Fruit fly (Drosophila melanogaster) whole organism, prepupa: ENCODE results near the gene CG4375.
A peak's percentile ranks its signal among the peaks of the same experiment; 100 is the strongest.

ENCODE experiments used
- CG10631 ChIP-seq: fragments of 200-800 bp; sonication (Bioruptor generic); optimal IDR thresholded peaks from 2 replicates; lab custom pipeline; 2016; ENCODE audit warnings: missing biosample characterization, missing genetic modification characterization
- CG11762 ChIP-seq: fragments of 200-800 bp; sonication (Bioruptor generic); optimal IDR thresholded peaks from 3 replicates; lab custom pipeline; 2016; ENCODE audit warnings: missing biosample characterization, missing genetic modification characterization; ENCODE audit not compliant: insufficient read depth
- CG11902 ChIP-seq: fragments of 200-800 bp; sonication (Bioruptor generic); optimal IDR thresholded peaks from 3 replicates; lab custom pipeline; 2016; ENCODE audit warnings: missing biosample characterization, missing genetic modification characterization
- CG15336 ChIP-seq: fragments of 200-800 bp; sonication (Bioruptor generic); IDR thresholded peaks from 2 replicates; pipeline ENCODE4 v1.3.6; 2022; ENCODE audit warnings: missing biosample characterization, missing genetic modification characterization
- CG1621 ChIP-seq: fragments of 200-800 bp; sonication (Bioruptor generic); optimal IDR thresholded peaks from 3 replicates; lab custom pipeline; 2018; ENCODE audit warnings: missing biosample characterization, mild to moderate bottlenecking, missing genetic modification characterization
- CG16779 ChIP-seq: fragments of 200-800 bp; sonication (Bioruptor generic); optimal IDR thresholded peaks from 3 replicates; lab custom pipeline; 2017; ENCODE audit warnings: missing biosample characterization, mild to moderate bottlenecking, missing genetic modification characterization
- CG31627 ChIP-seq: fragments of 200-800 bp; sonication (Bioruptor generic); optimal IDR thresholded peaks from 3 replicates; lab custom pipeline; 2016; ENCODE audit warnings: missing biosample characterization, missing genetic modification characterization
- CG32006 ChIP-seq: fragments of 200-800 bp; sonication (Bioruptor generic); optimal IDR thresholded peaks from 3 replicates; lab custom pipeline; 2017; ENCODE audit warnings: missing biosample characterization, mild to moderate bottlenecking, missing genetic modification characterization
- CG34406 ChIP-seq: fragments of 200-800 bp; sonication (Bioruptor generic); optimal IDR thresholded peaks from 3 replicates; lab custom pipeline; 2016; ENCODE audit warnings: missing biosample characterization, missing genetic modification characterization
- CG3919 ChIP-seq: fragments of 200-800 bp; sonication (Bioruptor generic); optimal IDR thresholded peaks from 3 replicates; lab custom pipeline; 2016; ENCODE audit warnings: missing biosample characterization, missing genetic modification characterization
- CG4318 ChIP-seq: fragments of 200-800 bp; sonication (Bioruptor generic); optimal IDR thresholded peaks from 3 replicates; lab custom pipeline; 2017; ENCODE audit warnings: missing biosample characterization, mild to moderate bottlenecking, missing genetic modification characterization
- CG6163 ChIP-seq: fragments of 200-800 bp; sonication (Bioruptor generic); IDR thresholded peaks from 3 replicates; pipeline ENCODE4 v1.3.6; 2022; ENCODE audit warnings: missing biosample characterization, missing genetic modification characterization
- CG6276 ChIP-seq: fragments of 200-800 bp; sonication (Bioruptor generic); optimal IDR thresholded peaks from 2 replicates; lab custom pipeline; 2017; ENCODE audit warnings: missing biosample characterization, mild to moderate bottlenecking, missing genetic modification characterization
- CG6792 ChIP-seq: fragments of 200-800 bp; sonication (Bioruptor generic); optimal IDR thresholded peaks from 3 replicates; lab custom pipeline; 2016; ENCODE audit warnings: missing biosample characterization, missing genetic modification characterization
- CG6808 ChIP-seq: fragments of 200-800 bp; sonication (Bioruptor generic); optimal IDR thresholded peaks from 3 replicates; lab custom pipeline; 2017; ENCODE audit warnings: missing biosample characterization, missing genetic modification characterization, mild to moderate bottlenecking, moderate library complexity, missing genetic modification reagents
- CG6854 ChIP-seq: fragments of 200-800 bp; sonication (Bioruptor generic); optimal IDR thresholded peaks from 2 replicates; lab custom pipeline; 2017; ENCODE audit warnings: missing biosample characterization, mild to moderate bottlenecking, missing genetic modification characterization
- CG7368 ChIP-seq: fragments of 200-800 bp; sonication (Bioruptor generic); optimal IDR thresholded peaks from 3 replicates; lab custom pipeline; 2016; ENCODE audit warnings: missing biosample characterization, missing genetic modification characterization
- CG8319 ChIP-seq: fragments of 200-800 bp; sonication (Bioruptor generic); optimal IDR thresholded peaks from 3 replicates; lab custom pipeline; 2016; ENCODE audit warnings: missing biosample characterization, missing genetic modification characterization
- CG8632 ChIP-seq: fragments of 200-800 bp; sonication (Bioruptor generic); optimal IDR thresholded peaks from 3 replicates; lab custom pipeline; 2016; ENCODE audit warnings: missing biosample characterization, missing genetic modification characterization
- Eip75B ChIP-seq: fragments of 200-800 bp; sonication (Bioruptor generic); optimal IDR thresholded peaks from 3 replicates; lab custom pipeline; 2016; ENCODE audit warnings: missing biosample characterization, missing genetic modification characterization
- Eip78C ChIP-seq: fragments of 200-800 bp; sonication (Bioruptor generic); peaks from one replicate; lab custom pipeline; 2016; ENCODE audit warnings: missing biosample characterization, missing genetic modification characterization
- Eip93F ChIP-seq: fragments of 200-800 bp; sonication (Bioruptor generic); optimal IDR thresholded peaks from 2 replicates; lab custom pipeline; 2016; ENCODE audit warnings: missing biosample characterization, mild to moderate bottlenecking, missing genetic modification characterization
- Ets21C ChIP-seq: fragments of 200-800 bp; sonication (Bioruptor generic); optimal IDR thresholded peaks from 3 replicates; lab custom pipeline; 2016; ENCODE audit warnings: missing biosample characterization, missing genetic modification characterization
- Hr39 ChIP-seq: fragments of 200-800 bp; sonication (Bioruptor generic); optimal IDR thresholded peaks from 2 replicates; lab custom pipeline; 2016; ENCODE audit warnings: missing biosample characterization, missing genetic modification characterization
- Hr4 ChIP-seq: fragments of 200-800 bp; sonication (Bioruptor generic); optimal IDR thresholded peaks from 3 replicates; lab custom pipeline; 2016; ENCODE audit warnings: missing biosample characterization, missing genetic modification characterization
- Lpt ChIP-seq: fragments of 200-800 bp; sonication (Bioruptor generic); optimal IDR thresholded peaks from 3 replicates; lab custom pipeline; 2016; ENCODE audit warnings: missing biosample characterization, missing genetic modification characterization
- OdsH ChIP-seq: fragments of 200-800 bp; sonication (Bioruptor generic); optimal IDR thresholded peaks from 3 replicates; lab custom pipeline; 2016; ENCODE audit warnings: missing biosample characterization, missing genetic modification characterization
- Smox ChIP-seq: fragments of 200-800 bp; sonication (Bioruptor generic); optimal IDR thresholded peaks from 3 replicates; lab custom pipeline; 2016; ENCODE audit warnings: missing biosample characterization, missing genetic modification characterization
- Sox15 ChIP-seq: fragments of 200-800 bp; sonication (Bioruptor generic); optimal IDR thresholded peaks from 3 replicates; lab custom pipeline; 2016; ENCODE audit warnings: missing biosample characterization, missing genetic modification characterization
- achi ChIP-seq: fragments of 200-800 bp; sonication (Bioruptor generic); optimal IDR thresholded peaks from 3 replicates; lab custom pipeline; 2016; ENCODE audit warnings: missing biosample characterization, missing genetic modification characterization
- acj6 ChIP-seq: fragments of 200-800 bp; sonication (Bioruptor generic); optimal IDR thresholded peaks from 3 replicates; lab custom pipeline; 2016; ENCODE audit warnings: missing biosample characterization, missing genetic modification characterization
- cyc ChIP-seq: fragments of 200-800 bp; sonication (Bioruptor generic); optimal IDR thresholded peaks from 3 replicates; lab custom pipeline; 2016; ENCODE audit warnings: missing biosample characterization, missing genetic modification characterization
- dac ChIP-seq: fragments of 200-800 bp; sonication (Bioruptor generic); optimal IDR thresholded peaks from 2 replicates; lab custom pipeline; 2017; ENCODE audit warnings: missing biosample characterization, mild to moderate bottlenecking, missing genetic modification characterization
- eg ChIP-seq: fragments of 200-800 bp; sonication (Bioruptor generic); IDR thresholded peaks from 3 replicates; pipeline ENCODE4 v1.3.6; 2022; ENCODE audit warnings: missing biosample characterization, missing genetic modification characterization
- fd59A ChIP-seq: fragments of 200-800 bp; sonication (Bioruptor generic); optimal IDR thresholded peaks from 2 replicates; lab custom pipeline; 2017; ENCODE audit warnings: missing biosample characterization, mild to moderate bottlenecking, missing genetic modification characterization, missing genetic modification reagents
- fkh ChIP-seq: fragments of 200-800 bp; sonication (Bioruptor generic); optimal IDR thresholded peaks from 3 replicates; lab custom pipeline; 2017; ENCODE audit warnings: missing biosample characterization, mild to moderate bottlenecking, missing genetic modification characterization, moderate library complexity
- net ChIP-seq: fragments of 200-800 bp; sonication (Bioruptor generic); optimal IDR thresholded peaks from 3 replicates; lab custom pipeline; 2016; ENCODE audit warnings: missing biosample characterization, missing genetic modification characterization
- pdm3 ChIP-seq: fragments of 200-800 bp; sonication (Bioruptor generic); optimal IDR thresholded peaks from 3 replicates; lab custom pipeline; 2016; ENCODE audit warnings: missing biosample characterization, missing genetic modification characterization
- salr ChIP-seq, 2 experiments: fragments of 200-800 bp; sonication (Bioruptor generic); optimal IDR thresholded peaks; 3 replicates each; lab custom pipeline; 2016 to 2018; ENCODE audit warnings: missing biosample characterization in 2 of 2, missing genetic modification characterization in 2 of 2, mild to moderate bottlenecking in 1 of 2
- svp ChIP-seq: fragments of 200-800 bp; sonication (Bioruptor generic); peaks from one replicate; lab custom pipeline; 2016; ENCODE audit warnings: missing biosample characterization, missing genetic modification characterization
- topi ChIP-seq: fragments of 200-800 bp; sonication (Bioruptor generic); optimal IDR thresholded peaks from 3 replicates; lab custom pipeline; 2016; ENCODE audit warnings: missing biosample characterization, missing genetic modification characterization
- vri ChIP-seq: fragments of 200-800 bp; sonication (Bioruptor generic); optimal IDR thresholded peaks from 3 replicates; lab custom pipeline; 2016; ENCODE audit warnings: missing biosample characterization, mild to moderate bottlenecking, missing genetic modification characterization

CG4375 gene

dm6 chr2L:1065038-1065437 is 38.3 kb upstream of the CG4375 start (continued):
- TF ChIP-seq CG31627 (peak; percentile 87), Eip93F (GFP tag; lab: Kevin White, UChicago) (peak; percentile 37), CG4318 (GFP tag; lab: Kevin White, UChicago) (peak; percentile 25), CG11762 (GFP tag; lab: Kevin White, UChicago) (peak; percentile 19), CG15336 (GFP tag; lab: Robert Waterston, UW) (peak; percentile 45), Eip75B (GFP tag; lab: Kevin White, UChicago) (peak; percentile 72), vri (peak; percentile 75), Sox15 (GFP tag; lab: Kevin White, UChicago) (peak; percentile 62), CG6792 (GFP tag; lab: Kevin White, UChicago) (peak; percentile 71), CG6854 (GFP tag; lab: Kevin White, UChicago) (peak; percentile 73), Smox (GFP tag; lab: Kevin White, UChicago) (peak; percentile 83), CG7368 (GFP tag; lab: Kevin White, UChicago) (peak; percentile 75), CG1621 (peak; percentile 85), Lpt (GFP tag; lab: Kevin White, UChicago) (peak; percentile 52), CG6163 (GFP tag; lab: Robert Waterston, UW) (peak; percentile 89), CG11902 (GFP tag; lab: Kevin White, UChicago) (peak; percentile 52), achi (peak; percentile 72), net (GFP tag; lab: Kevin White, UChicago) (peak; percentile 67), eg (peak; percentile 75), Hr39 (GFP tag; lab: Kevin White, UChicago) (peak; percentile 87), Eip78C (GFP tag; lab: Kevin White, UChicago) (peak; percentile 95), CG8319 (GFP tag; lab: Kevin White, UChicago) (peak; percentile 56), cyc (GFP tag; lab: Kevin White, UChicago) (peak; percentile 87), salr (GFP tag; optimal IDR thresholded peaks at IDR 0.05; lab: Kevin White, UChicago) (peak; percentile 54 to 70), Hr4 (GFP tag; lab: Kevin White, UChicago) (peak; percentile 34), CG34406 (GFP tag; lab: Kevin White, UChicago) (peak; percentile 59)
- TF ChIP-seq, all 60 proteins: peak for 55

- TF ChIP-seq CG6276 (GFP tag; lab: Kevin White, UChicago) (no peak), CG1621 (no peak), Eip78C (GFP tag; lab: Kevin White, UChicago) (no peak), fd59A (GFP tag; lab: Kevin White, UChicago) (no peak), vri (no peak), Lpt (GFP tag; lab: Kevin White, UChicago) (no peak), OdsH (GFP tag; lab: Kevin White, UChicago) (no peak), CG16779 (tag; lab: Kevin White, UChicago) (no peak), CG8632 (GFP tag; lab: Kevin White, UChicago) (no peak), fkh (GFP tag; lab: Kevin White, UChicago) (no peak), topi (no peak), CG32006 (GFP tag; lab: Kevin White, UChicago) (no peak), CG10631 (GFP tag; lab: Kevin White, UChicago) (no peak), CG4318 (GFP tag; lab: Kevin White, UChicago) (no peak)
These were observed 37.8 kb upstream of the CG4375 start for dm6 chr2L:1064544-1064943.

dm6 chr2L:1063695-1064094 is 37.0 kb upstream of the CG4375 start:
- TF ChIP-seq pdm3 (GFP tag; lab: Kevin White, UChicago) (no peak), CG34406 (GFP tag; lab: Kevin White, UChicago) (no peak), CG6808 (GFP tag; lab: Kevin White, UChicago) (no peak), acj6 (GFP tag; lab: Kevin White, UChicago) (no peak), CG32006 (GFP tag; lab: Kevin White, UChicago) (no peak), Ets21C (GFP tag; lab: Kevin White, UChicago) (no peak), Eip93F (GFP tag; lab: Kevin White, UChicago) (no peak), svp (GFP tag; lab: Kevin White, UChicago) (no peak), dac (no peak), Lpt (GFP tag; lab: Kevin White, UChicago) (no peak), Smox (GFP tag; lab: Kevin White, UChicago) (no peak), CG6276 (GFP tag; lab: Kevin White, UChicago) (no peak), Hr39 (GFP tag; lab: Kevin White, UChicago) (no peak), CG3919 (GFP tag; lab: Kevin White, UChicago) (no peak)
